Worm (Caenorhabditis elegans) whole organism, mixed stage, embryonic: ENCODE measurements around the gene chtb-3.

Experiments
- blmp-1 ChIP-seq: fragments of 150-350 bp; optimal IDR thresholded peaks from 2 replicates; lab custom pipeline; 2014; ENCODE audit warnings: missing biosample characterization, missing genetic modification characterization
- lin-32 ChIP-seq: fragments of 200-800 bp; sonication (Bioruptor generic); optimal IDR thresholded peaks from 2 replicates; lab custom pipeline; 2018; ENCODE audit warnings: mild to moderate bottlenecking, missing genetic modification characterization, missing compliant biosample characterization
- lsy-2 ChIP-seq: fragments of 150-350 bp; optimal IDR thresholded peaks from 2 replicates; lab custom pipeline; 2014; ENCODE audit warnings: missing biosample characterization, missing genetic modification characterization
- mep-1 ChIP-seq: fragments of 150-350 bp; optimal IDR thresholded peaks from 2 replicates; lab custom pipeline; 2017; ENCODE audit warnings: missing biosample characterization, missing genetic modification reagents, missing genetic modification characterization, inconsistent platforms
- nhr-237 ChIP-seq: fragments of 150-350 bp; optimal IDR thresholded peaks from 2 replicates; lab custom pipeline; 2014; ENCODE audit warnings: missing biosample characterization, missing genetic modification characterization
- nhr-28 ChIP-seq: fragments of 150-350 bp; optimal IDR thresholded peaks from 2 replicates; lab custom pipeline; 2014; ENCODE audit warnings: missing biosample characterization, missing genetic modification characterization
- nhr-76 ChIP-seq: sonication (generic microtip); optimal IDR thresholded peaks from 2 replicates; lab custom pipeline; 2017; ENCODE audit warnings: missing biosample characterization, missing genetic modification characterization
- pha-4 ChIP-seq: fragments of 150-350 bp; optimal IDR thresholded peaks from 2 replicates; lab custom pipeline; 2018; ENCODE audit warnings: missing biosample characterization, missing genetic modification reagents, missing genetic modification characterization
- snpc-4 ChIP-seq: fragments of 150-350 bp; optimal IDR thresholded peaks from 2 replicates; lab custom pipeline; 2014; ENCODE audit warnings: missing biosample characterization, missing genetic modification characterization
- unc-39 ChIP-seq: fragments of 150-350 bp; optimal IDR thresholded peaks from 2 replicates; lab custom pipeline; 2014; ENCODE audit warnings: missing biosample characterization, missing genetic modification characterization
- unc-62 ChIP-seq: fragments of 150-350 bp; optimal IDR thresholded peaks from 2 replicates; lab custom pipeline; 2014; ENCODE audit warnings: missing biosample characterization, missing genetic modification reagents, missing genetic modification characterization

ce11 chrX:6357772-6358171 lies 38.3 kb upstream of the chtb-3 start, which contains the start of gene C03B1.10:
- TF ChIP-seq blmp-1 (tag; lab: Kevin White, UChicago) = no peak
- TF ChIP-seq pha-4 (tag; lab: Kevin White, UChicago) = no peak
- TF ChIP-seq lsy-2 (tag; lab: Kevin White, UChicago) = no peak
- TF ChIP-seq unc-39 (tag; lab: Kevin White, UChicago) = no peak
- no peak for TF ChIP-seq nhr-237 (tag; lab: Kevin White, UChicago)
- TF ChIP-seq nhr-76 (tag; lab: Kevin White, UChicago) = no peak
- no peak for TF ChIP-seq snpc-4 (tag; lab: Kevin White, UChicago)
- TF ChIP-seq nhr-28 (tag; lab: Kevin White, UChicago) = no peak
- no peak for TF ChIP-seq unc-62
- TF ChIP-seq lin-32 (GFP tag; lab: Kevin White, UChicago) = no peak
- TF ChIP-seq mep-1 = no peak
